Fruit fly (Drosophila melanogaster): ENCODE data around the gene CG17193.
A peak's percentile ranks its signal among the peaks of the same experiment; 100 is the strongest.

CG17193 gene

DNA sequence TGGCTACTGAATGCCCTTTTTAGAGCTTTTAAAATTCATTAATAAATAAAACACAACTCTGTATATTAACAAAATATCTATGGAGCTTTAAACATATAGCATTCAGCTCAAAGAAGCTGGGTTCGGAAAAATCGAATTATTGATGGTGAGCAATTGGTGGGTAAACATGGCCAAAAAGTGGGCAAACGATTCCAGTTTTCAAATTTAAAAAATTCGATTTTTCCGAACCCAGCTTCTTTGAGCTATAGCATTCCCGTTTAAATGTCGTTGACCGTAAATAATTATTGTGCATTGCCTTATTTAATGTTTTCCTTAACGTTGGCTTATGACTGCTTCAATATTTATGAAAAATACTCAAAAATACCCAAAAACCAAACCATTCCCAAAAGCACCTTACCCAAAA lies 54.3 kb downstream of the CG17193 start (continued):
- peak; percentile 2 for TF ChIP-seq CG10267 (tag; optimal IDR thresholded peaks at IDR 0.05)
- peak; percentile 20 for TF ChIP-seq CG2678 (tag; optimal IDR thresholded peaks at IDR 0.05)
- TF ChIP-seq CG7839 (tag; optimal IDR thresholded peaks at IDR 0.05) = peak; percentile 38
- TF ChIP-seq onecut (GFP tag; IDR thresholded peaks at IDR 0.05) = no peak
- no peak for TF ChIP-seq Dbx (GFP tag; IDR thresholded peaks at IDR 0.05)
- peak; percentile 35 for TF ChIP-seq Abd-B (GFP tag; optimal IDR thresholded peaks at IDR 0.05)
- peak in 1 of 2 experiments; percentile 8 for TF ChIP-seq Pdp1 (GFP tag; optimal IDR thresholded peaks at IDR 0.05)
- TF ChIP-seq CG13424 (tag; optimal IDR thresholded peaks at IDR 0.05) = peak; percentile 12
- TF ChIP-seq CG3065 (GFP tag; optimal IDR thresholded peaks at IDR 0.05) = no peak
- TF ChIP-seq Taf1 (GFP tag; IDR thresholded peaks at IDR 0.05) = no peak
- TF ChIP-seq schlank (tag; optimal IDR thresholded peaks at IDR 0.05) = no peak
- peak; percentile 24 for TF ChIP-seq Sox102F (GFP tag; optimal IDR thresholded peaks at IDR 0.05)
- TF ChIP-seq Ptx1 (GFP tag; IDR thresholded peaks at IDR 0.05) = peak; percentile 32; the same call in 1 of the 2 replicates
- TF ChIP-seq CG32532 (GFP tag; IDR thresholded peaks at IDR 0.05) = peak; percentile 24; the same call in 1 of the 2 replicates
- no peak for TF ChIP-seq repo (GFP tag; optimal IDR thresholded peaks at IDR 0.05)
- peak; percentile 44 for TF ChIP-seq gem (tag; optimal IDR thresholded peaks at IDR 0.05)
- peak; percentile 45 for TF ChIP-seq CG11504 (tag; optimal IDR thresholded peaks at IDR 0.05)
- no peak for TF ChIP-seq CG11695 (GFP tag; IDR thresholded peaks at IDR 0.05)
- no peak for TF ChIP-seq tll (GFP tag; optimal IDR thresholded peaks at IDR 0.05)
- TF ChIP-seq dpn (GFP tag; optimal IDR thresholded peaks at IDR 0.05) = no peak
- TF ChIP-seq Hr51 (GFP tag; optimal IDR thresholded peaks at IDR 0.05) = peak in 1 of 2 experiments; percentile 33
- TF ChIP-seq CG16779 (GFP tag; IDR thresholded peaks at IDR 0.05) = no peak
- TF ChIP-seq CG9437 (GFP tag; optimal IDR thresholded peaks at IDR 0.05) = peak; percentile 15
- peak; percentile 18 for TF ChIP-seq CG30403 (GFP tag; optimal IDR thresholded peaks at IDR 0.05)
- peak; percentile 38; the same call in 1 of the 2 replicates for TF ChIP-seq CG31441 (GFP tag; IDR thresholded peaks at IDR 0.05)
- no peak for TF ChIP-seq CG18599 (GFP tag; optimal IDR thresholded peaks at IDR 0.05)
- TF ChIP-seq CG5953 (GFP tag; IDR thresholded peaks at IDR 0.05) = no peak
- 0 out of 3 replicates have a peak, but pooled peaks have one; percentile 21 for TF ChIP-seq dysf (GFP tag; IDR thresholded peaks at IDR 0.05)
- no peak for TF ChIP-seq NFAT (GFP tag; IDR thresholded peaks at IDR 0.05)
- no peak for TF ChIP-seq Meics (GFP tag; optimal IDR thresholded peaks at IDR 0.05)
- TF ChIP-seq CG15696 (tag; optimal IDR thresholded peaks at IDR 0.05) = no peak
- no peak for TF ChIP-seq Chrac-16 (GFP tag; optimal IDR thresholded peaks at IDR 0.05)
- TF ChIP-seq bcd (GFP tag; optimal IDR thresholded peaks at IDR 0.05) = peak; percentile 21
- TF ChIP-seq bbx (GFP tag; IDR thresholded peaks at IDR 0.05; ENCODE audit: partially characterized antibody) = no peak
- peak; percentile 91 for TF ChIP-seq Ets65A (GFP tag)
- TF ChIP-seq Scr (GFP tag; IDR thresholded peaks at IDR 0.05; ENCODE audit: partially characterized antibody) = no peak
- no peak for TF ChIP-seq en (GFP tag; optimal IDR thresholded peaks at IDR 0.05)
- TF ChIP-seq phol (tag; optimal IDR thresholded peaks at IDR 0.05) = peak; percentile 26
- TF ChIP-seq CG6689 (GFP tag; IDR thresholded peaks at IDR 0.05) = 0 out of 2 replicates have a peak, but pooled peaks have one; percentile 9
- TF ChIP-seq bigmax (GFP tag; optimal IDR thresholded peaks at IDR 0.05) = no peak
- TF ChIP-seq CG18262 (tag; optimal IDR thresholded peaks at IDR 0.05) = peak; percentile 45
- TF ChIP-seq CG2120 (GFP tag; optimal IDR thresholded peaks at IDR 0.05) = peak; percentile 11
- TF ChIP-seq Dref (GFP tag; IDR thresholded peaks at IDR 0.05) = no peak
- TF ChIP-seq gcm2 (GFP tag; optimal IDR thresholded peaks at IDR 0.05) = no peak

Data from whole organism, embryonic.